Worm (Caenorhabditis elegans) whole organism, late embryonic: ENCODE results near the gene T16G1.5.
A peak's percentile ranks its signal among the peaks of the same experiment; 100 is the strongest.

Experiments
- C08G9.2 ChIP-seq: sonication (generic microtip); optimal IDR thresholded peaks from 2 replicates; lab custom pipeline; 2016; ENCODE audit warnings: mild to moderate bottlenecking, missing genetic modification characterization, moderate library complexity, missing compliant biosample characterization
- C38D4.7 ChIP-seq: fragments of 200-800 bp; sonication (Bioruptor generic); optimal IDR thresholded peaks from 2 replicates; lab custom pipeline; 2018; ENCODE audit warnings: mild to moderate bottlenecking, missing genetic modification characterization, moderate library complexity, missing compliant biosample characterization
- F13H6.1 ChIP-seq: sonication (generic microtip); optimal IDR thresholded peaks from 2 replicates; lab custom pipeline; 2016; ENCODE audit warnings: missing genetic modification characterization, missing compliant biosample characterization
- T23F11.4 ChIP-seq: fragments of 200-800 bp; sonication (Bioruptor generic); optimal IDR thresholded peaks from 2 replicates; lab custom pipeline; 2018; ENCODE audit warnings: mild to moderate bottlenecking, missing genetic modification characterization, missing compliant biosample characterization
- Y22D7AL.16 ChIP-seq: sonication (generic microtip); optimal IDR thresholded peaks from 2 replicates; lab custom pipeline; 2016; ENCODE audit warnings: missing genetic modification characterization, missing compliant biosample characterization
- ama-1 ChIP-seq: fragments of 150-350 bp; optimal IDR thresholded peaks from 2 replicates; lab custom pipeline; 2014
- ceh-14 ChIP-seq: sonication (generic microtip); optimal IDR thresholded peaks from 2 replicates; lab custom pipeline; 2016; ENCODE audit warnings: missing genotype, missing genetic modification characterization, missing compliant biosample characterization
- ceh-19 ChIP-seq: fragments of 200-800 bp; sonication (Bioruptor generic); optimal IDR thresholded peaks from 2 replicates; lab custom pipeline; 2018; ENCODE audit warnings: mild to moderate bottlenecking, missing genetic modification characterization, missing compliant biosample characterization
- ceh-24 ChIP-seq: sonication (generic microtip); optimal IDR thresholded peaks from 2 replicates; lab custom pipeline; 2016; ENCODE audit warnings: mild to moderate bottlenecking, missing genetic modification characterization, missing compliant biosample characterization
- ceh-30 ChIP-seq: fragments of 150-350 bp; optimal IDR thresholded peaks from 2 replicates; lab custom pipeline; 2014; ENCODE audit warnings: missing biosample characterization, missing genetic modification characterization
- ceh-31 ChIP-seq: sonication (generic microtip); optimal IDR thresholded peaks from 2 replicates; lab custom pipeline; 2016; ENCODE audit warnings: missing genetic modification characterization, missing compliant biosample characterization
- ceh-48 ChIP-seq: sonication (generic microtip); optimal IDR thresholded peaks from 2 replicates; lab custom pipeline; 2016; ENCODE audit warnings: missing genetic modification characterization, inconsistent platforms, missing compliant biosample characterization
- ceh-9 ChIP-seq: sonication (generic microtip); optimal IDR thresholded peaks from 2 replicates; lab custom pipeline; 2016; ENCODE audit warnings: mild to moderate bottlenecking, missing genetic modification characterization, inconsistent platforms, missing compliant biosample characterization
- che-1 ChIP-seq: sonication (generic microtip); optimal IDR thresholded peaks from 2 replicates; lab custom pipeline; 2016; ENCODE audit warnings: mild to moderate bottlenecking, missing genetic modification characterization, missing compliant biosample characterization
- elt-4 ChIP-seq: sonication (generic microtip); optimal IDR thresholded peaks from 2 replicates; lab custom pipeline; 2016; ENCODE audit warnings: missing genetic modification characterization, missing compliant biosample characterization
- ets-4 ChIP-seq: sonication (generic microtip); optimal IDR thresholded peaks from 2 replicates; lab custom pipeline; 2016; ENCODE audit warnings: missing genetic modification characterization, missing compliant biosample characterization
- eyg-1 ChIP-seq: sonication (generic microtip); optimal IDR thresholded peaks from 2 replicates; lab custom pipeline; 2016; ENCODE audit warnings: missing genotype, missing genetic modification characterization, missing compliant biosample characterization
- fkh-6 ChIP-seq: sonication (generic microtip); optimal IDR thresholded peaks from 2 replicates; lab custom pipeline; 2016; ENCODE audit warnings: missing genetic modification characterization, missing compliant biosample characterization
- hlh-15 ChIP-seq: sonication (generic microtip); optimal IDR thresholded peaks from 2 replicates; lab custom pipeline; 2016; ENCODE audit warnings: missing genetic modification characterization, missing compliant biosample characterization
- hlh-8 ChIP-seq: sonication (generic microtip); optimal IDR thresholded peaks from 2 replicates; lab custom pipeline; 2016; ENCODE audit warnings: missing genotype, missing genetic modification characterization, missing compliant biosample characterization
- lin-11 ChIP-seq: fragments of 200-800 bp; sonication (Bioruptor generic); optimal IDR thresholded peaks from 2 replicates; lab custom pipeline; 2018; ENCODE audit warnings: mild to moderate bottlenecking, missing genetic modification characterization, missing compliant biosample characterization
- madf-2 ChIP-seq: sonication (generic microtip); optimal IDR thresholded peaks from 2 replicates; lab custom pipeline; 2017; ENCODE audit warnings: missing genetic modification characterization, missing compliant biosample characterization
- mec-3 ChIP-seq: sonication (generic microtip); optimal IDR thresholded peaks from 2 replicates; lab custom pipeline; 2016; ENCODE audit warnings: borderline replicate concordance, missing genetic modification characterization, missing compliant biosample characterization
- nfya-1 ChIP-seq: sonication (generic microtip); optimal IDR thresholded peaks from 2 replicates; lab custom pipeline; 2017; ENCODE audit warnings: missing genetic modification characterization, mild to moderate bottlenecking, missing compliant biosample characterization, antibody characterized with exemption, moderate library complexity
- nhr-11 ChIP-seq: fragments of 150-350 bp; optimal IDR thresholded peaks from 2 replicates; lab custom pipeline; 2014; ENCODE audit warnings: missing biosample characterization, missing genetic modification characterization
- nhr-232 ChIP-seq: sonication (generic microtip); optimal IDR thresholded peaks from 2 replicates; lab custom pipeline; 2016; ENCODE audit warnings: missing genetic modification characterization, missing compliant biosample characterization
- pat-9 ChIP-seq: fragments of 200-800 bp; sonication (Bioruptor generic); optimal IDR thresholded peaks from 2 replicates; lab custom pipeline; 2018; ENCODE audit warnings: mild to moderate bottlenecking, missing genetic modification characterization, moderate library complexity, missing compliant biosample characterization
- pha-4 ChIP-seq: fragments of 150-350 bp; optimal IDR thresholded peaks from 2 replicates; lab custom pipeline; 2018; ENCODE audit warnings: missing biosample characterization, missing genetic modification reagents, missing genetic modification characterization
- pros-1 ChIP-seq: fragments of 150-350 bp; optimal IDR thresholded peaks from 2 replicates; lab custom pipeline; 2014; ENCODE audit warnings: missing biosample characterization, missing genetic modification reagents, missing genetic modification characterization
- ref-2 ChIP-seq: sonication (generic microtip); optimal IDR thresholded peaks from 2 replicates; lab custom pipeline; 2016; ENCODE audit warnings: missing genetic modification characterization, missing compliant biosample characterization
- rnt-1 ChIP-seq: sonication (generic microtip); optimal IDR thresholded peaks from 2 replicates; lab custom pipeline; 2016; ENCODE audit warnings: missing genetic modification characterization, missing compliant biosample characterization
- sdc-2 ChIP-seq: sonication (generic microtip); optimal IDR thresholded peaks from 2 replicates; lab custom pipeline; 2016; ENCODE audit warnings: missing genotype, missing genetic modification characterization, missing compliant biosample characterization
- sox-2 ChIP-seq: fragments of 200-800 bp; sonication (Bioruptor generic); IDR thresholded peaks from 2 replicates; pipeline ENCODE4 v1.3.6; 2022; ENCODE audit warnings: missing genetic modification reagents, missing genetic modification characterization, missing compliant biosample characterization
- sox-4 ChIP-seq: sonication (generic microtip); optimal IDR thresholded peaks from 2 replicates; lab custom pipeline; 2017; ENCODE audit warnings: mild to moderate bottlenecking, missing genetic modification characterization, inconsistent platforms, missing compliant biosample characterization
- tbx-2 ChIP-seq: sonication (generic microtip); optimal IDR thresholded peaks from 2 replicates; lab custom pipeline; 2016; ENCODE audit warnings: missing genetic modification characterization, missing compliant biosample characterization
- unc-42 ChIP-seq: sonication (generic microtip); optimal IDR thresholded peaks from 2 replicates; lab custom pipeline; 2016; ENCODE audit warnings: missing genotype, missing genetic modification characterization, missing compliant biosample characterization
- unc-55 ChIP-seq: sonication (generic microtip); optimal IDR thresholded peaks from 2 replicates; lab custom pipeline; 2017; ENCODE audit warnings: missing biosample characterization, missing genetic modification reagents, missing genetic modification characterization

Gene T16G1.5

ce11 chrV:12950812-12951528 is 11.6 kb upstream of the T16G1.5 start, which contains the start of the genes T16G1.9 and T16G1.18:
T16G1.9 (minus strand) TSS chrV:12950862.
T16G1.18 (plus strand) TSS chrV:12951304.
- TF ChIP-seq ref-2 (tag; lab: Kevin White, UChicago): no peak
- no peak for TF ChIP-seq sdc-2
- TF ChIP-seq ceh-14 (tag; lab: Kevin White, UChicago): no peak
- TF ChIP-seq Y22D7AL.16 (tag; lab: Kevin White, UChicago): no peak
- TF ChIP-seq nfya-1 (tag; lab: Kevin White, UChicago): peak; percentile 54
- peak; percentile 23 for TF ChIP-seq ceh-31
- TF ChIP-seq ceh-48 (tag; lab: Kevin White, UChicago): peak; percentile 47
- no peak for TF ChIP-seq C38D4.7
- peak; percentile 41 for TF ChIP-seq tbx-2
- peak; percentile 24 for TF ChIP-seq unc-55 (GFP tag; lab: Kevin White, UChicago)
- peak; percentile 50 for TF ChIP-seq unc-42 (tag; lab: Kevin White, UChicago)

DNA sequence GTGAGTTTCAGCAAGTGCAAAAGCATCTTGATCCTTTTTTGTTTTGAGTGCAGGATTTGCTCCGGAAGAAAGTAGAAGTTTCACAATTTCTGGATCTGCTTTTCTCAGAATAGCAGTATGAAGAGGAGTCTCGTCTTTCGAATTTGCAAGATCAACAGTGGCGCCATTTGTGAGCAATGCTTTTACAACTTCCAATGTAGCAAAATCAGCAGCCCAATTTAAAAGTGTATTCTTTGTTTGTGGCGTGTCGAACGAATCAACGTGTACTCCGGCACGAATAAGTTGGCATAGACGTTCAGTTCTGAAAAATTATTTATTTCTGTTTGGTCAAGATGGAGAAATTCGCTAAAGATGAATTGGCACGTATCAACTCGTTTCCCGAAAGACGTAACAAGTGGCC is 10.3 kb upstream of the T16G1.5 start, which contains the start of gene T16G1.13:
TSS of gene T16G1.13 (plus strand) at position 301 of the 400 bp plus-strand sequence.
- no peak for TF ChIP-seq pha-4
- TF ChIP-seq che-1 (tag; lab: Kevin White, UChicago): no peak

DNA sequence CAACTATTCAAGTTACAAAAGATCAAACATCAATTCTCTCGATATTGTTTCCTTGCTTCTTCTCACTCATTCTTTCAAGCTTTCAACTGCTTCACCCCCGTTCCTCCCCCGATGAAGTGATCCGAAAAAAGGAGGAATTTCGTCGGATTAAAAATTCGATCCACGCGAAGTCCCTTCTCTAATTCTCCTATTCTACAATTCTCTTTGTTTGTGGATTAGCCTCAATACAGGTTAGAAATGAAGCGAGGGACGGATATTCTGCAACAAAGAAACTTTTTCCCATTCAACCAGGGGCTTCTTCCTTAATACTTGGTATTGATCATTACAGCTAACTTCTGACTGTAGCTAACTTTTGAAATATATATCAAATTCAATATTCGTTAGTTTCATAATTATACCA is 5.4 kb upstream of the T16G1.5 start, which contains the start of gene grl-2:
TSS of gene grl-2 (plus strand) at position 301 of the 400 bp plus-strand sequence.
- no peak for TF ChIP-seq ceh-14 (tag; lab: Kevin White, UChicago)
- no peak for TF ChIP-seq pat-9
- no peak for TF ChIP-seq C08G9.2 (tag; lab: Kevin White, UChicago)
- no peak for TF ChIP-seq nhr-232 (tag; lab: Kevin White, UChicago)
- no peak for TF ChIP-seq madf-2 (tag; lab: Kevin White, UChicago)
- no peak for TF ChIP-seq F13H6.1
- TF ChIP-seq eyg-1 (tag; lab: Kevin White, UChicago): no peak
- no peak for TF ChIP-seq hlh-8 (tag; lab: Kevin White, UChicago)
- TF ChIP-seq ceh-24: no peak
- TF ChIP-seq sox-2 (GFP tag; lab: Robert Waterston, UW): no peak
- no peak for TF ChIP-seq ceh-19 (GFP tag; lab: Kevin White, UChicago)
- TF ChIP-seq elt-4: no peak
- no peak for TF ChIP-seq Y22D7AL.16 (tag; lab: Kevin White, UChicago)
- no peak for TF ChIP-seq mec-3
- no peak for TF ChIP-seq T23F11.4 (GFP tag; lab: Kevin White, UChicago)
- no peak for TF ChIP-seq nhr-11 (tag; lab: Kevin White, UChicago)
- TF ChIP-seq pros-1 (tag; lab: Kevin White, UChicago): no peak
- no peak for TF ChIP-seq fkh-6 (tag; lab: Kevin White, UChicago)
- TF ChIP-seq rnt-1 (tag; lab: Kevin White, UChicago): no peak

- TF ChIP-seq ama-1 (lab: Kevin White, UChicago) (no peak), sox-4 (tag; lab: Kevin White, UChicago) (no peak), nhr-232 (tag; lab: Kevin White, UChicago) (no peak), ceh-24 (no peak), ceh-48 (tag; lab: Kevin White, UChicago) (no peak), pros-1 (tag; lab: Kevin White, UChicago) (no peak), ets-4 (tag; lab: Kevin White, UChicago) (no peak), lin-11 (tag; lab: Kevin White, UChicago) (no peak), ceh-30 (tag; lab: Kevin White, UChicago) (no peak), rnt-1 (tag; lab: Kevin White, UChicago) (no peak), ceh-9 (no peak), elt-4 (no peak), mec-3 (no peak), ceh-19 (GFP tag; lab: Kevin White, UChicago) (no peak), hlh-15 (no peak)
Observed at ce11 chrV:12944229-12944628, 4.9 kb upstream of the T16G1.5 start, which contains the start of gene T16G1.3. T16G1.3 (minus strand) TSS chrV:12944329.
